Worm (Caenorhabditis elegans) whole organism, L2 larva: ENCODE data around the gene hlh-28.

ENCODE experiments used
- alr-1 ChIP-seq: fragments of 150-350 bp; optimal IDR thresholded peaks from 2 replicates; lab custom pipeline; 2014; ENCODE audit warnings: missing biosample characterization, missing genetic modification characterization
- ama-1 ChIP-seq: fragments of 150-350 bp; optimal IDR thresholded peaks from 2 replicates; lab custom pipeline; 2018; ENCODE audit warnings: inconsistent platforms
- ceh-16 ChIP-seq: fragments of 150-350 bp; optimal IDR thresholded peaks from 2 replicates; lab custom pipeline; 2014; ENCODE audit warnings: missing biosample characterization, missing genetic modification characterization
- ceh-82 ChIP-seq: fragments of 150-350 bp; optimal IDR thresholded peaks from 2 replicates; lab custom pipeline; 2014; ENCODE audit warnings: missing biosample characterization, missing genetic modification characterization
- elt-3 ChIP-seq: sonication (generic microtip); optimal IDR thresholded peaks from 2 replicates; lab custom pipeline; 2017; ENCODE audit warnings: missing biosample characterization, missing genetic modification characterization
- nhr-77 ChIP-seq: fragments of 150-350 bp; optimal IDR thresholded peaks from 2 replicates; lab custom pipeline; 2014; ENCODE audit warnings: missing biosample characterization, missing genetic modification characterization

DNA sequence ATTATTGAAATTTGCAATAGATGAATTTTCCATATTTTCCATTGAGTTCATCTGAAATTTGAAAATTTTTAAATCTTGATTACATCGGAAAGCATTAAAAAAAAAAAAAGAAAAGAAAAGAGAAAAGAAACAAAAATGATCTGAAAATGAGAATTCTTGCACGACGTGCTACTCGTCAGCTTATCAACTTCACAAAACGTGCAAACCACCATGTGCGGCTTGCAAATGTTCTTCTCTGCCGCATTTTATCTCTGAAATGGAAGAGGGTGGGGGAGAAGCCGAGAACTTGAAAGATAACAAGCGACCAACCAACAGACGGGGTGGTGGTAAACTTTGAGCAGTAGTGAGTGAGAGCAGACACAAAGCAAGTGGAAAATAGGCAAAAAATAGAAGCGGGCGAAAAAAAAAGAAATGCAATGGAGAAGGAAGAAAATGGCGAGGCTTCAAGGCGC, 16.8 kb upstream of the hlh-28 start, which contains the start of gene F31A3.3:
- TF ChIP-seq nhr-77 (tag; lab: Kevin White, UChicago) (no peak), alr-1 (no peak), ceh-16 (tag; lab: Kevin White, UChicago) (no peak), elt-3 (tag; lab: Kevin White, UChicago) (no peak), ceh-82 (tag; lab: Kevin White, UChicago) (no peak), ama-1 (lab: Kevin White, UChicago) (no peak)
